Worm (Caenorhabditis elegans) whole organism, midembryonic: ENCODE data around the gene fbxa-165.
"Not testable (repeated sequence)": the region's sequence is repeated elsewhere in the genome, so short reads cannot be mapped to it uniquely, and the experiment has no call there.

ENCODE experiments used
- T22C8.4 ChIP-seq: fragments of 200-800 bp; sonication (Bioruptor generic); IDR thresholded peaks from 2 replicates; pipeline ENCODE4 v1.3.6; 2022; ENCODE audit warnings: missing genetic modification characterization, missing compliant biosample characterization
- cog-1 ChIP-seq: sonication (generic microtip); optimal IDR thresholded peaks from 2 replicates; lab custom pipeline; 2016; ENCODE audit warnings: missing genetic modification characterization, missing compliant biosample characterization
- flt-1 ChIP-seq: fragments of 200-800 bp; sonication (Bioruptor generic); IDR thresholded peaks from 2 replicates; pipeline ENCODE4 v1.3.6; 2022; ENCODE audit warnings: missing genetic modification characterization, missing compliant biosample characterization
- klf-2 ChIP-seq: fragments of 200-800 bp; sonication (Bioruptor generic); conservative IDR thresholded peaks from 2 replicates; pipeline ENCODE4 v1.3.6; 2022; ENCODE audit warnings: missing genetic modification reagents, missing genetic modification characterization, missing compliant biosample characterization
- med-1 ChIP-seq: sonication (generic microtip); optimal IDR thresholded peaks from 2 replicates; lab custom pipeline; 2017; ENCODE audit warnings: missing genetic modification characterization, mild to moderate bottlenecking, missing compliant biosample characterization, antibody characterized with exemption, missing genetic modification reagents; ENCODE audit not compliant: insufficient read depth
- ref-1 ChIP-seq: fragments of 200-800 bp; sonication (Bioruptor generic); conservative IDR thresholded peaks from 2 replicates; pipeline ENCODE4 v1.3.6; 2022; ENCODE audit warnings: missing genetic modification reagents, missing genetic modification characterization, missing compliant biosample characterization
- tab-1 ChIP-seq: fragments of 200-800 bp; sonication (Bioruptor generic); IDR thresholded peaks from 2 replicates; pipeline ENCODE4 v1.3.6; 2022; ENCODE audit warnings: missing genetic modification characterization, missing compliant biosample characterization
- ztf-23 ChIP-seq: fragments of 200-800 bp; sonication (Bioruptor generic); IDR thresholded peaks from 2 replicates; pipeline ENCODE4 v1.3.6; 2022; ENCODE audit warnings: missing genetic modification reagents, missing genetic modification characterization, missing compliant biosample characterization
- ztf-29 ChIP-seq: fragments of 200-800 bp; sonication (Bioruptor generic); IDR thresholded peaks from 2 replicates; pipeline ENCODE4 v1.3.6; 2022; ENCODE audit warnings: missing genetic modification reagents, missing genetic modification characterization, missing compliant biosample characterization

fbxa-165 gene

DNA sequence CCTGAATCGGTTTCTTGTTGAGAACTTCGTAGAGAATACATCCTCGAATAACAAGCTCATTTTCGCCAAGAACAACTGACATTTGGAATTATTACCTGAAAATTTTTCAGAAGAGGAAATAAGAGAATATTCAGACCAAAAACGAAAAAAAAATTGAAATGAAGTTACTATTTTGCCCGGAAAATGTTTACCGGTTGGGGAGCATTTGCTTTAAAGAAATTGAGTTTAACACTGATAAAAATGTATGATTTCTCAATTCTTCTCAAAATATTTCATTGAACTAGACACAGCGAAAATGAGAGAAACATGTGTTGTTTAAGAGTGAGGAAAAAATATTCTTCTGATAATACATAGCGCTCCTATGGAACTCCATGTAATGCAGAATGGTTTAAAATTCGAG is at the start of gene fbxa-165:
Gene fbxa-165, minus strand, starts transcription at position 101 of the 400 bp plus-strand sequence.
- TF ChIP-seq cog-1 (no peak), ztf-23 (GFP tag; lab: Robert Waterston, UW) (no peak), ztf-29 (no peak), med-1 (GFP tag; lab: Kevin White, UChicago) (no peak), klf-2 (no peak), tab-1 (GFP tag; lab: Robert Waterston, UW) (no peak), T22C8.4 (GFP tag; lab: Robert Waterston, UW) (no peak), flt-1 (GFP tag; lab: Robert Waterston, UW) (no peak), ref-1 (no peak)

DNA sequence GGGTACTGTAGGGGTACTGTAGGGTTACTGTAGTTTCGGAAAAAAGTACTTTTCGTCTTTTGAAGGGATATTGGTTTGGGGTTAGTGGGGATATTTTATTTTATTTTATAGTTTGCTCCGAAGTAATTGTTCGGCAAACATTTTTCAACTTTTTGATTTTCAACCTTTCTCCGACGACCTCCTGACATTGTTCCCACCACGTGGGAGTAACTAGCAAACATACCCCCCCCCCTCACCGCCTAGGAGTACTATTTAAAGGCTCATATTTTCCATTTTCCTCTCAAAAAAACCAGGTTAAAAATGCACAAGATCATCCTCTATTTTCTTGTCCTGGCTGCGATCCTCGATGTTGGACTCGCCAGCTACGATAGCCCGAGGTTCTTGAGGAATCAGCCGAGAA is 49.7 kb upstream of the fbxa-165 start, which contains the start of gene srlf-29:
Gene srlf-29, plus strand, starts transcription at position 301 of the 400 bp plus-strand sequence.
- TF ChIP-seq flt-1 (GFP tag; lab: Robert Waterston, UW), result no peak
- TF ChIP-seq ref-1, result no peak
- no peak for TF ChIP-seq T22C8.4 (GFP tag; lab: Robert Waterston, UW)

DNA sequence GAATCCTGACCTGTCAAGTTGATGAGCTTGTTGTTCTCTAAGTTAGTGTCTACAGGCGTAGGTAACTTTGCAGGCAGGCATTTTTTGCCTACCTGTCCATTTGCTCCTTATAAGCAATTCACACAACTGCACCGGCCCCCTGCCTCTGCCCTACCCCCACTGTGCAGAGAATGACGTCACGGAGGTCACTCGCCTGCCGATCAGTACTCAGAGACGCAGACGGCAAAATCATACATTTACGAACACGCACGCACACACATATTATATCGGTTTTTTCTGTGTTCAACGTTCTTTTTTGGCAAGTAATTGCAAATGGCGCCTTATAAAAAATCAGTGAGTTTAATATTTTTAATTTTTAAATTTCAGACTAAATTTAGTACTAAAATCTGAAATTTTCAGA is 47.2 kb upstream of the fbxa-165 start, which contains the start of gene duxl-1:
Gene duxl-1, plus strand, starts transcription at position 184 of the 400 bp plus-strand sequence.
- TF ChIP-seq ref-1 (0 out of 2 replicates have a peak, but pooled peaks have one; percentile 17), ztf-23 (GFP tag; lab: Robert Waterston, UW) (no peak)

DNA sequence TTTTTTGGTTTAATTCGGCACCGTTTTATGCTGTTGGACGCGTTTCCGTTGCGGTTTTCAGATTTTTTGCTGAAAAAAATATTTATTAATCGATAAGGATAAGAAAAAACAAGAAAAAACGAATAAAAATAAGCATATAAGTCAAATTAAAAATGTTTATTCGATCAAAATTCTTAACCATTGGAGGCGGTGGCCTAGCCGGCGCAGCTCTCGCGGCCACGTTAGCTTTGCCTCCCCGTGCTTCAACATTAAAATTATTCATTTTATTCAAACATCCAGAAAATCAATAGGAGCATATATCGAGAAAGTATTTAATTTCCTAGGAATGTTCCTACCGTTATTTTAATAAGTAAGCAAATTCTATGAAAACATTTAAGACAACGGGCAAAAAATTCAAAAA is 46.6 kb upstream of the fbxa-165 start, which contains the start of gene ZC204.14:
Gene ZC204.14, minus strand, starts transcription at position 69 of the 400 bp plus-strand sequence.
- no peak for TF ChIP-seq klf-2
- TF ChIP-seq tab-1 (GFP tag; lab: Robert Waterston, UW), result no peak
- no peak for TF ChIP-seq T22C8.4 (GFP tag; lab: Robert Waterston, UW)
- TF ChIP-seq ztf-29, result no peak

DNA sequence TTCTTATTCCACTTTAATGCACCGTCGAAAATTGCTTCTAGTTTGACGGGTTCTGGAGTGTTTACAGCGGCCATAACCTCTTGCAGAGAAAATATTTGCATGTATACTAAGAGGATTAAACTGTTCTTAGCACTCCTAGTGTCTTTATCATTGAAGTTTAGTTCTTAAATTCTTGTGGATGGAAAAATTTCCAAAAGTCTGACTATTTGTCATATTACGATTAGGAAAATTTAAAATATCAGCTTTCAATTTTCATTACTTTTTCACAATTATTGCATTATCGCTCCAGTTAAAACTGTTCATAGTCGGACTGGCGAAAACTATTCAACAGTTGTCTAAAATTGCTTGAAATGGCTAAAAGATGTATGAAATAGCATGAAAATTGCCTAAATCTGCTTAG is 44.6 kb upstream of the fbxa-165 start, which contains the start of gene ZC204.13:
Gene ZC204.13, minus strand, starts transcription at position 101 of the 400 bp plus-strand sequence.
- TF ChIP-seq cog-1; med-1 (GFP tag; lab: Kevin White, UChicago); klf-2: not testable (repeated sequence)

DNA sequence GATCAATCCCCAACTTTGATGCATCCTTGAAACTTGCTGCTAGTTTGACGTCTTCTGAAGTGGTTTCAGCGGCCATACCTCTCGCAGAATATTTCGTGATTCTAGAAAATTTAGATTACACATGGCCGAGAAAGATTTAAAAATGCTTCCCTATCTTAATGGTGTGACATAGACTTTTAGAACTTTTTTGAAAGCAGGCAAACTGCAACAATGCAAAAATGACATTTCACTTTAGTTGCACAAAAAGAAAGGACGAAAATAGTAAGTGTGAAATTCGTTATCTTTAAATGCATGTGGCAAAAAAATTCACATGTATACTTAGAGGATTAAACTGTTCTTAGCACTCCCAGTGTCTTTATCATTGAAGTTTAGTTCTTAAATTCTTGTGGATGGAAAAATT is 40.9 kb upstream of the fbxa-165 start, which contains the start of gene ZC204.12:
Gene ZC204.12, minus strand, starts transcription at position 101 of the 400 bp plus-strand sequence.
- no peak for TF ChIP-seq klf-2
- no peak for TF ChIP-seq T22C8.4 (GFP tag; lab: Robert Waterston, UW)
- TF ChIP-seq flt-1 (GFP tag; lab: Robert Waterston, UW), result no peak
- TF ChIP-seq med-1 (GFP tag; lab: Kevin White, UChicago), result no peak
- no peak for TF ChIP-seq ztf-29

DNA sequence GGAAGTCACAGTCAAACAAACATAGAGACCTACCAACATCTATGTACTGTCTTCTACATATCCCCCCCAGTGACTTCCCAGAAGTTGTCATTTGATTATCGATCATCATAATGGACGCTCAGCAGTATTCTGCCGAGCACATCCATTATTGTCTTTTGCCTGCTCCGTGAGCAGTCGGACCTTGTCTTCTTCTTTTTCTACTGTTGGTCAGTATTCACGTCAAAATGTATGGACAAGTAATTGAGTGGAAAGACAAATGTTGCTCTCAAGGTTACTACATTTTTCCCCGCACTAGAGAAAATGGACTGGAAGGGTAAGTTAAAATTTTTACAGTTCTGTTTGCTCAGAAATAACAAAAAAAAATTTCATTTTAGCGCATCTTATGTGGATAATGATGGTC is 38.6 kb upstream of the fbxa-165 start, which contains the start of gene btb-12:
Gene btb-12, plus strand, starts transcription at position 301 of the 400 bp plus-strand sequence.
- no peak for TF ChIP-seq cog-1
- TF ChIP-seq klf-2, result no peak
- no peak for TF ChIP-seq tab-1 (GFP tag; lab: Robert Waterston, UW)
- no peak for TF ChIP-seq ref-1
- TF ChIP-seq med-1 (GFP tag; lab: Kevin White, UChicago), result no peak

DNA sequence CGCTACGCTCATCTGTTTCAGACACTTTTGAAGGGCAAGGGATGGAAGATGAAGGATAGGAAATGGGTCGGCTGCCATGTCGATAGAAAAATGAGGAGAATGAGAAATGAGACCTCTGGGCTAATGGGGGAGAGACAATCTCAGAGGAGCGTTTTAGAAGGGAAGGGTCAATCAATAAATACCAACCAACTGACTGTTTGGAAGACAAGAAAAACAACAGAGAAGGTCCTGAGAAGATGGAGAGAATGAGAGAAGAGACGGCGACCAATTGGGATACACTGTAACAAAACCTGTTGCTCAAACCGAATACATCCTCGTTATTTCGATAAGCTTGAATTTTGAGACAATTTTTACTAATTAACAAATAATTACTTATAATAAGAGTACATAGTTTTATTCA is 37.1 kb upstream of the fbxa-165 start, which contains the start of gene fbxb-15:
Gene fbxb-15, minus strand, starts transcription at position 101 of the 400 bp plus-strand sequence.
- TF ChIP-seq cog-1 (no peak), med-1 (GFP tag; lab: Kevin White, UChicago) (no peak), klf-2 (no peak), ztf-29 (no peak), tab-1 (GFP tag; lab: Robert Waterston, UW) (no peak), ref-1 (no peak), ztf-23 (GFP tag; lab: Robert Waterston, UW) (no peak), flt-1 (GFP tag; lab: Robert Waterston, UW) (no peak), T22C8.4 (GFP tag; lab: Robert Waterston, UW) (no peak)

DNA sequence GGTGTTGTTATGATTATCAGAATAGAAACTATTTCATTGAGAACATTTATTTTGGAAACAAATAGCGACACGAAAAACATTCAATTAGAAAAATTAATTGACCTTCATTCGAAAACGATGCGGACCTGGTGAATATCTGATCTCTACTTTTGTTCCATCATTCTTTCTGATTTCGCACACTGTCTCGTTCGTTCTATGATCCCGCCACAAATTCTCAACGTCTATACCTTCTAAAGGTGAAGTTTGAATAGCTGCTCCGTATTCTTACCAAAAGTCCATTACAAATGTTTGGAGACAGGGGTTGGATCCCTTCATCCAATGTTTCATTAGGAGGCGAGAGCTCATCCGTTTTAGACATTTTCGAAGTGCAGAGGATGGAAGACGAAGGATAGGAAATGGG is 35.5 kb upstream of the fbxa-165 start, which contains the start of gene fbxb-16:
Gene fbxb-16, minus strand, starts transcription at position 101 of the 400 bp plus-strand sequence.
- TF ChIP-seq med-1 (GFP tag; lab: Kevin White, UChicago) (no peak), flt-1 (GFP tag; lab: Robert Waterston, UW) (no peak), cog-1 (no peak), tab-1 (GFP tag; lab: Robert Waterston, UW) (no peak), ztf-23 (GFP tag; lab: Robert Waterston, UW) (no peak), ref-1 (no peak)

DNA sequence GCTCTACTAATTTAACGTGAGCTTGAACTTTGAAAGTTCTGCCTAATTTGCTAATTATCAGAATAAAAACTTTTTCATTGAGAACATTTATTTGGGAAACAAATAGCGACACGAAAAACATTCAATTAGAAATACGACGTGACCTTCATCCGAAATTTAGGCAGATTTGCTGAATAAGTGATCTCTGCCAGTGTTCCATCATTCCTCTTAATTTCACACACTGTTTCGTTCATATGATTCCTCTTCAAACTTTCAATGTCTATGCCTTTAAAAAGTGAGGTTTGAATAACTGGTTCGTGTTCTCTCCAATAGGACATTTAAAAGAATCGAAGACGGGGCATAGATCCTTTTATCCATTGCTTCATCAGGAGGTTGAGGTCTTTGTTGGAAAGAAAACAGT is 34.2 kb upstream of the fbxa-165 start, which contains the start of gene fbxb-20:
Gene fbxb-20, minus strand, starts transcription at position 101 of the 400 bp plus-strand sequence.
- TF ChIP-seq ztf-29, result no peak
- no peak for TF ChIP-seq T22C8.4 (GFP tag; lab: Robert Waterston, UW)
- TF ChIP-seq med-1 (GFP tag; lab: Kevin White, UChicago), result no peak
- no peak for TF ChIP-seq ztf-23 (GFP tag; lab: Robert Waterston, UW)
- no peak for TF ChIP-seq ref-1
- TF ChIP-seq cog-1, result no peak
- TF ChIP-seq klf-2, result no peak
- no peak for TF ChIP-seq tab-1 (GFP tag; lab: Robert Waterston, UW)

DNA sequence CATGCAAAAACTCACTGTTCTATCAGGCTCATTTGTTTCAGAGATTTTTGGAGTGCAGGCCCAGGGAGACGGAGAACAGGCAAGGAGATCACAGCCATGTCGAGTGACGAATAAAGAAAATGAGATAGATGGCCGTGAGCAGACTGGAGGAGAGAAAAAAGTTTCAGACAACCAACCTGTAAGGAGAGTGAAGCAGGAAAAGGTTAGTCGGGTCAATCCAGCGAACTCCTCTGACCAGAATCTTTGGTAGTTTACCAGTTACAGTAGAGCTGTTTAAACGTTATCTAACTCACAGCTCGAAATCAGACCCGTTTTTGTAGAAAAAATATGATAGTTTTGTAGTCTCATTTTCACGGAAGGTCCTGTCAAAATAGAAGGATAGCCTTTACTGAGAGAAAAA is 32.5 kb upstream of the fbxa-165 start, which contains the start of gene fbxb-21:
Gene fbxb-21, minus strand, starts transcription at position 101 of the 400 bp plus-strand sequence.
- TF ChIP-seq tab-1 (GFP tag; lab: Robert Waterston, UW) (no peak), med-1 (GFP tag; lab: Kevin White, UChicago) (no peak), ref-1 (no peak), ztf-23 (GFP tag; lab: Robert Waterston, UW) (no peak), klf-2 (no peak), ztf-29 (no peak), T22C8.4 (GFP tag; lab: Robert Waterston, UW) (no peak), cog-1 (no peak), flt-1 (GFP tag; lab: Robert Waterston, UW) (no peak)
